Worm (Caenorhabditis elegans) whole organism, L3 larva: ENCODE data around the gene T08G5.15.

Experiments used
- elt-2 ChIP-seq: sonication (generic microtip); optimal IDR thresholded peaks from 2 replicates; lab custom pipeline; 2016; ENCODE audit warnings: missing genetic modification reagents, mild to moderate bottlenecking, missing genetic modification characterization, missing compliant biosample characterization
- hmg-11 ChIP-seq: sonication (generic microtip); optimal IDR thresholded peaks from 2 replicates; lab custom pipeline; 2016; ENCODE audit warnings: missing genetic modification characterization, missing compliant biosample characterization
- mdl-1 ChIP-seq: fragments of 150-350 bp; optimal IDR thresholded peaks from 2 replicates; lab custom pipeline; 2014; ENCODE audit warnings: missing biosample characterization, missing genetic modification characterization
- mml-1 ChIP-seq: fragments of 150-350 bp; sonication (generic microtip); optimal IDR thresholded peaks from 3 replicates; lab custom pipeline; 2014; ENCODE audit warnings: missing biosample characterization, missing genetic modification characterization
- nhr-23 ChIP-seq: fragments of 150-350 bp; optimal IDR thresholded peaks from 2 replicates; lab custom pipeline; 2014; ENCODE audit warnings: missing biosample characterization, missing genetic modification reagents, missing genetic modification characterization
- snpc-4 ChIP-seq: fragments of 150-350 bp; optimal IDR thresholded peaks from 2 replicates; lab custom pipeline; 2014; ENCODE audit warnings: missing biosample characterization, missing genetic modification characterization

ce11 chrV:13981677-13982076 lies 41.3 kb downstream of the T08G5.15 start:
- TF ChIP-seq elt-2 (no peak), mdl-1 (tag; lab: Kevin White, UChicago) (no peak), nhr-23 (tag; lab: Kevin White, UChicago) (no peak), hmg-11 (no peak), mml-1 (tag; lab: Kevin White, UChicago) (no peak), snpc-4 (tag; lab: Kevin White, UChicago) (no peak)
